Worm (Caenorhabditis elegans) whole organism, L1 larva: Measurements from ENCODE around the gene srv-1.
A peak's percentile ranks its signal among the peaks of the same experiment; 100 is the strongest.

Experiments used
- F16B12.6 ChIP-seq: fragments of 150-350 bp; optimal IDR thresholded peaks from 2 replicates; lab custom pipeline; 2014; ENCODE audit warnings: missing biosample characterization, missing genetic modification characterization
- aha-1 ChIP-seq: fragments of 150-350 bp; optimal IDR thresholded peaks from 2 replicates; lab custom pipeline; 2014; ENCODE audit warnings: missing biosample characterization, missing genetic modification characterization
- aly-2 ChIP-seq: fragments of 150-350 bp; optimal IDR thresholded peaks from 2 replicates; lab custom pipeline; 2014; ENCODE audit warnings: missing biosample characterization, missing genetic modification characterization
- blmp-1 ChIP-seq: fragments of 150-350 bp; optimal IDR thresholded peaks from 2 replicates; lab custom pipeline; 2014; ENCODE audit warnings: missing biosample characterization, missing genetic modification characterization
- ceh-8 ChIP-seq: fragments of 200-800 bp; sonication (Bioruptor generic); optimal IDR thresholded peaks from 2 replicates; lab custom pipeline; 2018; ENCODE audit warnings: mild to moderate bottlenecking, missing genetic modification characterization, moderate library complexity, missing compliant biosample characterization
- ceh-88 ChIP-seq: fragments of 200-800 bp; sonication (Bioruptor generic); IDR thresholded peaks from 2 replicates; pipeline ENCODE4 v1.3.6; 2022; ENCODE audit warnings: missing genetic modification characterization, missing compliant biosample characterization
- dpl-1 ChIP-seq, 3 experiments: fragments of 150-350 bp in 2 of 3; sonication (generic microtip) in 1 of 3; optimal IDR thresholded peaks; 2 replicates each; lab custom pipeline; 2014 to 2017; ENCODE audit warnings: missing biosample characterization in 3 of 3, missing genetic modification characterization in 3 of 3, missing genetic modification reagents in 3 of 3
- dsc-1 ChIP-seq: sonication (generic microtip); optimal IDR thresholded peaks from 2 replicates; lab custom pipeline; 2016; ENCODE audit warnings: mild to moderate bottlenecking, missing genetic modification characterization, missing compliant biosample characterization
- efl-1 ChIP-seq, 4 experiments: fragments of 150-350 bp; optimal IDR thresholded peaks in 3 of 4; peaks in 1 of 4; 1 replicate in 1 of 4; 2 replicates in 3 of 4; lab custom pipeline; 2014; ENCODE audit warnings: missing biosample characterization in 2 of 4, missing genetic modification characterization in 2 of 4, missing genetic modification reagents in 2 of 4
- egl-13 ChIP-seq: sonication (generic microtip); optimal IDR thresholded peaks from 2 replicates; lab custom pipeline; 2016; ENCODE audit warnings: missing genotype, missing genetic modification reagents, missing genetic modification characterization, missing compliant biosample characterization
- egl-27 ChIP-seq, 2 experiments: fragments of 150-350 bp in 1 of 2; sonication (generic microtip); optimal IDR thresholded peaks; 3 replicates each; lab custom pipeline; 2017 to 2018; ENCODE audit warnings: missing biosample characterization in 2 of 2, missing genetic modification characterization in 2 of 2, missing genetic modification reagents in 2 of 2
- fkh-10 ChIP-seq: sonication (generic microtip); optimal IDR thresholded peaks from 2 replicates; lab custom pipeline; 2017; ENCODE audit warnings: missing biosample characterization, missing genetic modification reagents, missing genetic modification characterization
- fkh-8 ChIP-seq: sonication (generic microtip); optimal IDR thresholded peaks from 2 replicates; lab custom pipeline; 2016; ENCODE audit warnings: mild to moderate bottlenecking, missing genetic modification characterization, missing compliant biosample characterization
- fos-1 ChIP-seq: fragments of 150-350 bp; optimal IDR thresholded peaks from 2 replicates; lab custom pipeline; 2014; ENCODE audit warnings: missing biosample characterization, missing genetic modification characterization
- grh-1 ChIP-seq: fragments of 200-800 bp; sonication (Bioruptor generic); IDR thresholded peaks from 2 replicates; pipeline ENCODE4 v1.3.6; 2022; ENCODE audit warnings: missing genetic modification reagents, missing genetic modification characterization, missing compliant biosample characterization
- hlh-4 ChIP-seq: sonication (generic microtip); optimal IDR thresholded peaks from 2 replicates; lab custom pipeline; 2016; ENCODE audit warnings: mild to moderate bottlenecking, missing genetic modification characterization, missing compliant biosample characterization
- lin-13 ChIP-seq: fragments of 150-350 bp; optimal IDR thresholded peaks from 2 replicates; lab custom pipeline; 2014; ENCODE audit warnings: missing biosample characterization, missing genetic modification reagents, missing genetic modification characterization
- lin-15B ChIP-seq: fragments of 150-350 bp; sonication (generic microtip); optimal IDR thresholded peaks from 3 replicates; lab custom pipeline; 2014; ENCODE audit warnings: missing biosample characterization, missing genetic modification characterization
- lin-39 ChIP-seq: fragments of 150-350 bp; optimal IDR thresholded peaks from 2 replicates; lab custom pipeline; 2014; ENCODE audit warnings: missing biosample characterization, missing genetic modification reagents, missing genetic modification characterization
- lsy-2 ChIP-seq, 2 experiments: fragments of 150-350 bp; optimal IDR thresholded peaks; 2 replicates each; lab custom pipeline; 2014; ENCODE audit warnings: missing biosample characterization in 2 of 2, missing genetic modification characterization in 2 of 2
- mab-9 ChIP-seq: fragments of 200-800 bp; sonication (Bioruptor generic); IDR thresholded peaks from 2 replicates; pipeline ENCODE4 v1.3.6; 2022; ENCODE audit warnings: missing genetic modification reagents, missing genetic modification characterization, missing compliant biosample characterization
- mdl-1 ChIP-seq, 2 experiments: fragments of 150-350 bp; optimal IDR thresholded peaks; 2 replicates each; lab custom pipeline; 2014 to 2017; ENCODE audit warnings: missing biosample characterization in 2 of 2, missing genetic modification characterization in 2 of 2, inconsistent platforms in 1 of 2
- mef-2 ChIP-seq: fragments of 150-350 bp; optimal IDR thresholded peaks from 2 replicates; lab custom pipeline; 2014; ENCODE audit warnings: missing biosample characterization, missing genetic modification characterization
- mep-1 ChIP-seq: fragments of 150-350 bp; optimal IDR thresholded peaks from 2 replicates; lab custom pipeline; 2014; ENCODE audit warnings: missing biosample characterization, missing genetic modification characterization
- nhr-11 ChIP-seq: fragments of 150-350 bp; optimal IDR thresholded peaks from 2 replicates; lab custom pipeline; 2014; ENCODE audit warnings: missing biosample characterization, missing genetic modification characterization
- nhr-12 ChIP-seq: sonication (generic microtip); optimal IDR thresholded peaks from 2 replicates; lab custom pipeline; 2017; ENCODE audit warnings: missing biosample characterization, missing genetic modification characterization
- nhr-20 ChIP-seq: sonication (generic microtip); optimal IDR thresholded peaks from 2 replicates; lab custom pipeline; 2016; ENCODE audit warnings: mild to moderate bottlenecking, missing genetic modification characterization, missing compliant biosample characterization
- nhr-237 ChIP-seq: fragments of 150-350 bp; optimal IDR thresholded peaks from 2 replicates; lab custom pipeline; 2014; ENCODE audit warnings: missing biosample characterization, missing genetic modification characterization
- nhr-47 ChIP-seq: sonication (generic microtip); optimal IDR thresholded peaks from 2 replicates; lab custom pipeline; 2016; ENCODE audit warnings: mild to moderate bottlenecking, missing genetic modification characterization, moderate library complexity, missing compliant biosample characterization
- nhr-77 ChIP-seq: fragments of 150-350 bp; optimal IDR thresholded peaks from 2 replicates; lab custom pipeline; 2014; ENCODE audit warnings: missing biosample characterization, missing genetic modification characterization
- nhr-84 ChIP-seq: sonication (generic microtip); optimal IDR thresholded peaks from 2 replicates; lab custom pipeline; 2017; ENCODE audit warnings: missing biosample characterization, missing genetic modification characterization
- nhr-85 ChIP-seq: sonication (generic microtip); peaks from one replicate; lab custom pipeline; 2016; ENCODE audit warnings: missing genetic modification characterization, inconsistent platforms, missing compliant biosample characterization
- pag-3 ChIP-seq: sonication (generic microtip); optimal IDR thresholded peaks from 2 replicates; lab custom pipeline; 2017; ENCODE audit warnings: missing genetic modification characterization, mild to moderate bottlenecking, missing compliant biosample characterization, antibody characterized with exemption, borderline replicate concordance; ENCODE audit not compliant: insufficient read depth
- pax-3 ChIP-seq: fragments of 200-800 bp; sonication (Bioruptor generic); optimal IDR thresholded peaks from 2 replicates; lab custom pipeline; 2018; ENCODE audit warnings: mild to moderate bottlenecking, missing genetic modification characterization, moderate library complexity, missing compliant biosample characterization
- rnt-1 ChIP-seq: sonication (generic microtip); optimal IDR thresholded peaks from 2 replicates; lab custom pipeline; 2016; ENCODE audit warnings: mild to moderate bottlenecking, missing genetic modification characterization, moderate library complexity, missing compliant biosample characterization
- snpc-4 ChIP-seq: fragments of 150-350 bp; optimal IDR thresholded peaks from 2 replicates; lab custom pipeline; 2014; ENCODE audit warnings: missing biosample characterization, missing genetic modification characterization
- sox-4 ChIP-seq: sonication (generic microtip); optimal IDR thresholded peaks from 2 replicates; lab custom pipeline; 2016; ENCODE audit warnings: missing genetic modification characterization, missing compliant biosample characterization
- sup-37 ChIP-seq: fragments of 200-800 bp; sonication (Bioruptor generic); optimal IDR thresholded peaks from 2 replicates; lab custom pipeline; 2018; ENCODE audit warnings: mild to moderate bottlenecking, missing genetic modification characterization, missing compliant biosample characterization
- tbx-2 ChIP-seq: sonication (generic microtip); optimal IDR thresholded peaks from 2 replicates; lab custom pipeline; 2016; ENCODE audit warnings: missing genetic modification characterization, missing compliant biosample characterization
- unc-30 ChIP-seq: sonication (generic microtip); optimal IDR thresholded peaks from 2 replicates; lab custom pipeline; 2017; ENCODE audit warnings: missing biosample characterization, missing genetic modification characterization
- unc-86 ChIP-seq: sonication (generic microtip); optimal IDR thresholded peaks from 2 replicates; lab custom pipeline; 2016; ENCODE audit warnings: missing genetic modification characterization, missing compliant biosample characterization
- vab-15 ChIP-seq: sonication (generic microtip); optimal IDR thresholded peaks from 2 replicates; lab custom pipeline; 2017; ENCODE audit warnings: missing genotype, mild to moderate bottlenecking, missing genetic modification characterization, missing compliant biosample characterization
- xbp-1 ChIP-seq: sonication (generic microtip); optimal IDR thresholded peaks from 2 replicates; lab custom pipeline; 2016; ENCODE audit warnings: missing genetic modification characterization, missing compliant biosample characterization
- zag-1 ChIP-seq: fragments of 150-350 bp; optimal IDR thresholded peaks from 2 replicates; lab custom pipeline; 2014; ENCODE audit warnings: missing biosample characterization, missing genetic modification characterization
- ztf-11 ChIP-seq, 2 experiments: sonication (generic microtip); optimal IDR thresholded peaks; 2 replicates each; lab custom pipeline; 2016 to 2017; ENCODE audit warnings: missing genetic modification characterization in 2 of 2, missing biosample characterization in 1 of 2, missing compliant biosample characterization in 1 of 2
- ztf-4 ChIP-seq: fragments of 150-350 bp; optimal IDR thresholded peaks from 2 replicates; lab custom pipeline; 2014; ENCODE audit warnings: missing biosample characterization, missing genetic modification characterization

The srv-1 gene

DNA sequence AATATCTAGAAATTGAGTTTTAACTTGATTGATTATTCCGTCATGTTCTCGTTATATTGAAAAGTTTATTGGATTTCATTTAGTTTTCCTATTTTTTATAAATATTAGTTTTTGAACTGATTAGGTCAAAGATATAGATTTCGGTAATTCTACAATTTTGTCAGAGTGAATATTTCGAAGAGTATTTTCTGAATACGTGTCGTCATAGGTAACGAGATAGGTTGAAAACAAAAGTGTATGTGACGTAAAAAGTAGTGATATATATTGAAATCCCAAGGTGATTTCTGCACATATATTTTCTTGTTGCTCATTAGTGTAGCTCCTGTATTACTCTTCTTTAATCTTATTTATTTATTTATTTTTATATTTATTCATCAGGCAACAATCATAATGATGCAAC lies 30.6 kb downstream of the srv-1 start, which contains the start of gene K04C2.7 (continued):
- peak; percentile 4 for TF ChIP-seq nhr-47 (tag; lab: Kevin White, UChicago)
- TF ChIP-seq lsy-2 (tag; optimal IDR thresholded peaks at IDR 0.05; lab: Kevin White, UChicago): no peak
- peak; percentile 3 for TF ChIP-seq ceh-8
- no peak for TF ChIP-seq egl-27 (tag; optimal IDR thresholded peaks at IDR 0.05; lab: Kevin White, UChicago)
- no peak for TF ChIP-seq ceh-88

DNA sequence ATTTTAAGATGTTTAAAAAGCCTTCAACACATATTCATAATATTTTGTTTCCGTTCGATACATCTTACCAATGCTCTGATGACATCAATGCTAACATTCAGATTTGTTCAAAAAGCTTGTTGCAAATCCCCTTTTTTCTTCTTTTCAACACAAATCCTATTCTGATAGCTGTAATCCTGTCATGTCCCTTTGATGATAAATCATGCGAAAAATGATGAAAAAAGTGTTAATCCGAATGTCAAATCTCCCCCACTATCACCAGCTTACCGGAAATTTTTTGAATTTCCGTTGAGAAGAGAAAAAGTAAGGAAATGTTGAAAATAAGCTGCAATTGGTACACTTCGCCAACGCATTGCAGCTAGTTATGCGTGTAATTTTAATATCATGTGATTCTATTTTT lies 31.6 kb downstream of the srv-1 start:
- TF ChIP-seq xbp-1 (no peak), fkh-8 (tag; lab: Kevin White, UChicago) (peak; percentile 63), dsc-1 (peak; percentile 56), ztf-11 (tag; optimal IDR thresholded peaks at IDR 0.05; lab: Kevin White, UChicago) (no peak), nhr-85 (tag; lab: Kevin White, UChicago) (peak; percentile 8), efl-1 (optimal IDR thresholded peaks at IDR 0.05; lab: Kevin White, UChicago) (no peak), efl-1 (GFP tag; optimal IDR thresholded peaks at IDR 0.05 in 1 of 2; lab: Kevin White, UChicago) (peak in 1 of 2 experiments; percentile 63)

DNA sequence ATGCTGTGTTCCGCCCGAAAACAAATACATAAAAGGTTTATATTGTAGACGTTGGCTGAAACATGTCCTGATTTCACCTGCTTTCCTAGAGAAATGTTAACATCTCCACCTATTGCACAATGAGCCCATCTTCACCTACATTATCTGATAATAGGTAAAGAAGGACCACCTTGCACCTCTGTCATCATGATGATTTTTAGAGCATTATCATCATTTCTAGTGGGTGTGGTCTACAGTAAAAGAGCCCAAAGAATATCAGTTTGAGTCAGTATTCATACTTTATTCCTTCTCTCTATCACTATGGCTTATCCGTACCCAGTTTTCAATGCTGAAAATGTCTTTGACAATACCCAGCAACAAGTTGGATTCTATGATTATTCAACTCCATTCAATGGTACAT lies 34.0 kb downstream of the srv-1 start, which contains the start of gene med-2:
TSS of gene med-2 (plus strand) at position 301 of the 400 bp plus-strand sequence.
- no peak for TF ChIP-seq blmp-1
- no peak for TF ChIP-seq mdl-1 (tag; optimal IDR thresholded peaks at IDR 0.05; lab: Kevin White, UChicago)
- no peak for TF ChIP-seq mep-1 (tag; lab: Kevin White, UChicago)
- TF ChIP-seq mab-9: no peak
- no peak for TF ChIP-seq snpc-4
- no peak for TF ChIP-seq nhr-11
- TF ChIP-seq lin-13 (GFP tag; lab: Kevin White, UChicago): no peak

ce11 chrIII:6885889-6886288 lies 35.7 kb downstream of the srv-1 start:
- no peak for TF ChIP-seq nhr-237 (tag; lab: Kevin White, UChicago)
- TF ChIP-seq mef-2 (tag; lab: Kevin White, UChicago): no peak
- no peak for TF ChIP-seq hlh-4 (tag; lab: Kevin White, UChicago)
- TF ChIP-seq grh-1: no peak
- TF ChIP-seq fkh-8 (tag; lab: Kevin White, UChicago): no peak
- TF ChIP-seq nhr-20 (tag; lab: Kevin White, UChicago): no peak
- no peak for TF ChIP-seq egl-13 (tag; lab: Kevin White, UChicago)
- TF ChIP-seq mep-1 (tag; lab: Kevin White, UChicago): no peak
- TF ChIP-seq rnt-1 (tag; lab: Kevin White, UChicago): no peak
- no peak for TF ChIP-seq tbx-2

DNA sequence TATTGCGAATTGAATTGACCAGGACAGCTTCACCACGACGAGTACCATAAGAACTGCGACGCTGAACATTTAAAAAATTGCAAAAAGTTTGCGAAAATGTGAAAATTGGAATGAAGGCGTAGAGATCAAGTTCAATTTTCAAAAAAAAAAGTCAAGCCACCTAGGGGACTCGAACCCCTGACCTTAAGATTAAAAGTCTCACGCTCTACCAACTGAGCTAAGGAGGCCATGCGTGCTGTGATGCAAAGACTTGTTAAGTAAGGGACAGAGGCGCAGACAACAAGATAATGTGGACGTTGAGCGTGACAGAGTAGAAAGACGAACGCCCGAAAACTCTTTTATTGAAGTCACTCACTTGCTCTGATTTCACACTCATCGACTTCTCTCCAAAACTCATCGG lies 37.4 kb downstream of the srv-1 start:
- TF ChIP-seq nhr-84 (tag; lab: Kevin White, UChicago): no peak
- TF ChIP-seq lin-13 (GFP tag; lab: Kevin White, UChicago): peak; percentile 60
- TF ChIP-seq sup-37 (GFP tag; lab: Kevin White, UChicago): no peak
- peak; percentile 38 for TF ChIP-seq ztf-4
- peak; percentile 20; the same call in 1 of the 2 replicates for TF ChIP-seq grh-1
- peak; percentile 59 for TF ChIP-seq F16B12.6
- TF ChIP-seq pax-3 (tag; lab: Kevin White, UChicago): no peak
- peak; percentile 36 for TF ChIP-seq nhr-77 (tag; lab: Kevin White, UChicago)
- no peak for TF ChIP-seq mef-2 (tag; lab: Kevin White, UChicago)
- TF ChIP-seq mab-9: no peak
- TF ChIP-seq ceh-8: peak; percentile 48
- TF ChIP-seq lin-15B (tag; lab: Kevin White, UChicago): peak; percentile 5
- TF ChIP-seq fkh-10 (GFP tag; lab: Kevin White, UChicago): peak; percentile 37
- TF ChIP-seq lin-39 (tag; lab: Kevin White, UChicago): no peak
- no peak for TF ChIP-seq aha-1 (tag; lab: Kevin White, UChicago)
- TF ChIP-seq unc-30 (tag; lab: Kevin White, UChicago): no peak
- no peak for TF ChIP-seq sox-4
- peak; percentile 55 for TF ChIP-seq fos-1
- no peak for TF ChIP-seq ceh-88
- TF ChIP-seq snpc-4: no peak
- peak; percentile 29 for TF ChIP-seq unc-86 (tag; lab: Kevin White, UChicago)
- TF ChIP-seq nhr-11: no peak
- peak; percentile 56 for TF ChIP-seq aly-2
- peak; percentile 39 to 71 (median 61) for TF ChIP-seq dpl-1 (GFP tag; optimal IDR thresholded peaks at IDR 0.05; lab: Kevin White, UChicago)
- no peak for TF ChIP-seq nhr-12
- TF ChIP-seq vab-15 (tag; lab: Kevin White, UChicago): no peak
- no peak for TF ChIP-seq zag-1 (tag; lab: Kevin White, UChicago)
- TF ChIP-seq pag-3 (tag; lab: Kevin White, UChicago): no peak
